Fruit fly (Drosophila melanogaster): Measurements from ENCODE around the gene tkv.

- TF ChIP-seq usp (GFP tag; optimal IDR thresholded peaks at IDR 0.05) (no peak), Abd-B (GFP tag; optimal IDR thresholded peaks at IDR 0.05) (no peak), psq (GFP tag; optimal IDR thresholded peaks at IDR 0.05) (no peak)
Measured at dm6 chr2L:5263343-5264051, 7.7 kb downstream of the tkv start, which contains the start of gene Cyp4ac1.
